Fruit fly (Drosophila melanogaster) whole organism, adult: ENCODE measurements around the gene gammaTub23C.

Experiments used
- CG11617 ChIP-seq: fragments of 200-800 bp; sonication (Bioruptor generic); optimal IDR thresholded peaks from 2 replicates; lab custom pipeline; 2017; ENCODE audit warnings: mild to moderate bottlenecking, missing biosample characterization, missing genetic modification reagents, missing genetic modification characterization
- CG12768 ChIP-seq: fragments of 200-800 bp; sonication (Bioruptor generic); optimal IDR thresholded peaks from 2 replicates; lab custom pipeline; 2017; ENCODE audit warnings: missing biosample characterization, missing genetic modification characterization, mild to moderate bottlenecking, moderate library complexity, missing genetic modification reagents
- CG14711 ChIP-seq: fragments of 200-800 bp; sonication (Bioruptor generic); optimal IDR thresholded peaks from 2 replicates; lab custom pipeline; 2018; ENCODE audit warnings: missing biosample characterization, mild to moderate bottlenecking, missing genetic modification characterization, moderate library complexity
- CG1620 ChIP-seq: fragments of 200-800 bp; sonication (Bioruptor generic); optimal IDR thresholded peaks from 2 replicates; lab custom pipeline; 2016; ENCODE audit warnings: missing biosample characterization, missing genetic modification characterization
- CG33017 ChIP-seq: fragments of 200-800 bp; sonication (Bioruptor generic); optimal IDR thresholded peaks from 2 replicates; lab custom pipeline; 2018; ENCODE audit warnings: missing biosample characterization, mild to moderate bottlenecking, missing genetic modification characterization, moderate library complexity
- CG5204 ChIP-seq: fragments of 200-800 bp; sonication (Bioruptor generic); optimal IDR thresholded peaks from 2 replicates; lab custom pipeline; 2016; ENCODE audit warnings: missing biosample characterization, missing genetic modification characterization
- CG7045 ChIP-seq: fragments of 200-800 bp; sonication (Bioruptor generic); optimal IDR thresholded peaks from 2 replicates; lab custom pipeline; 2017; ENCODE audit warnings: missing biosample characterization, mild to moderate bottlenecking, missing genetic modification characterization
- CG7101 ChIP-seq: fragments of 200-800 bp; sonication (Bioruptor generic); optimal IDR thresholded peaks from 2 replicates; lab custom pipeline; 2018; ENCODE audit warnings: missing biosample characterization, mild to moderate bottlenecking, missing genetic modification characterization, moderate library complexity
- Clk ChIP-seq: fragments of 200-800 bp; sonication (Bioruptor generic); optimal IDR thresholded peaks from 2 replicates; lab custom pipeline; 2017; ENCODE audit warnings: missing biosample characterization, missing genetic modification characterization
- Crg-1 ChIP-seq: fragments of 200-800 bp; sonication (Bioruptor generic); optimal IDR thresholded peaks from 2 replicates; lab custom pipeline; 2016; ENCODE audit warnings: missing biosample characterization, missing genetic modification characterization
- Hr96 ChIP-seq: fragments of 200-800 bp; sonication (Bioruptor generic); optimal IDR thresholded peaks from 2 replicates; lab custom pipeline; 2016; ENCODE audit warnings: missing biosample characterization, missing genetic modification characterization
- Mnt ChIP-seq: fragments of 200-800 bp; sonication (Bioruptor generic); optimal IDR thresholded peaks from 2 replicates; lab custom pipeline; 2016; ENCODE audit warnings: missing biosample characterization, mild to moderate bottlenecking, missing genetic modification characterization
- bab1 ChIP-seq: fragments of 200-800 bp; sonication (Bioruptor generic); optimal IDR thresholded peaks from 3 replicates; lab custom pipeline; 2019; ENCODE audit warnings: missing biosample characterization, mild to moderate bottlenecking, missing genetic modification characterization, moderate library complexity
- cic ChIP-seq: fragments of 200-800 bp; sonication (Bioruptor generic); optimal IDR thresholded peaks from 2 replicates; lab custom pipeline; 2017; ENCODE audit warnings: missing biosample characterization, mild to moderate bottlenecking, missing genetic modification characterization, moderate library complexity
- cnc ChIP-seq, 2 experiments: fragments of >200 bp; optimal IDR thresholded peaks; 2 replicates each; lab custom pipeline; 2017
- kay ChIP-seq: fragments of 200-800 bp; sonication (Bioruptor generic); peaks from one replicate; lab custom pipeline; 2016; ENCODE audit warnings: missing biosample characterization, missing genetic modification characterization, borderline replicate concordance
- ovo ChIP-seq: fragments of 200-800 bp; sonication (Bioruptor generic); optimal IDR thresholded peaks from 2 replicates; lab custom pipeline; 2016; ENCODE audit warnings: missing biosample characterization, missing genetic modification characterization
- pad ChIP-seq: fragments of 200-800 bp; sonication (Bioruptor generic); optimal IDR thresholded peaks from 3 replicates; lab custom pipeline; 2017; ENCODE audit warnings: missing biosample characterization, missing genetic modification characterization, mild to moderate bottlenecking, moderate library complexity, missing genetic modification reagents
- tj ChIP-seq: fragments of 200-800 bp; sonication (Bioruptor generic); optimal IDR thresholded peaks from 3 replicates; lab custom pipeline; 2017; ENCODE audit warnings: missing biosample characterization, mild to moderate bottlenecking, missing genetic modification characterization, moderate library complexity
- toe ChIP-seq: fragments of 200-800 bp; sonication (Bioruptor generic); optimal IDR thresholded peaks from 2 replicates; lab custom pipeline; 2016; ENCODE audit warnings: missing biosample characterization, missing genetic modification characterization

gammaTub23C gene

DNA sequence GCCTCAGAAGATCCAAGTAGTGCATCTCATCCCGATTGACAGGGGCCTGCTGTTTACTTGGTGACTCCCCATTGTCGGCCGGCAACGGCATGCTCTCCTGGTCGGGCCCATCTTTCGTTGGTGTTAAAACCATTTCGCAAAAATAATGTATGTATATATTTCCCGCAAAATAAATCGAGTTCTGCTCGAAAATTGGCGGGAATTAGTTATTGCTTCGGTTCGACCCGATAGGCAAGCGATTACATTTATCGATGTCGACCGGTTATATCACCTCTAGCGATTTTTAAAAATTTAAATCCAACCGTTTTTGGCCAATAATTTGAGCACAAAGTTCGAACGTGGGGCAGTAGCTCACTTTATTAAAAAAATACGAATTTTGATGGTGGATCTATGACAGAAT lies 3.3 kb upstream of the gammaTub23C start, which contains the start of gene Ts:
Gene Ts (minus strand): TSS at position 201 of the 400 bp plus-strand sequence.
- TF ChIP-seq toe (GFP tag; lab: Kevin White, UChicago): no peak
- TF ChIP-seq bab1 (GFP tag; lab: Kevin White, UChicago): peak; percentile 34

DNA sequence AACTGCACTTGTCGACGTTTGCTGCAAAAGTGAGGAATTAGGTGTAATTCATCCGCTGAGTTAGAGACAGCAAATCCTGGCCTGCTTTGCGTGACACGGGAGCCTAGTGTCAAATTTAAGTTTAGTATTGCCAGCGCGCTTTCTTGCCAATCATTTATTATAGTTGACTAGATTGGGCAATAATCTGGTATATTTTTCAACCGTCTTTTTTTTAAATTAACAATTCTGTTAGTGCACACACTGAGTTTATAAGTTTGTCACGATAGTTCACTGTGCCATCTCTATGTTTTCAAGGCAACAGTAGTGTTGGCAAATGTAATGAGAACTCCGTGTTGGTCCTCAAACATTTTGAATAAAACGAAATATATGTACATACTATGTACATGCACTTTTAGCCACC lies 4.1 kb downstream of the gammaTub23C start, which contains the start of the genes CG9641 and CG3165:
Gene CG9641 (minus strand): TSS at position 34 of the 400 bp plus-strand sequence.
Gene CG3165 (plus strand): TSS at position 294 of the 400 bp plus-strand sequence.
- TF ChIP-seq Crg-1 (GFP tag; lab: Kevin White, UChicago): peak; percentile 71
- peak; percentile 73 for TF ChIP-seq CG12768 (GFP tag; lab: Kevin White, UChicago)
- peak; percentile 81 for TF ChIP-seq CG11617
- no peak for TF ChIP-seq CG5204 (GFP tag; lab: Kevin White, UChicago)
- no peak for TF ChIP-seq toe (GFP tag; lab: Kevin White, UChicago)
- no peak for TF ChIP-seq kay (GFP tag; lab: Kevin White, UChicago)
- TF ChIP-seq tj (GFP tag; lab: Kevin White, UChicago): peak; percentile 49
- peak; percentile 75 for TF ChIP-seq CG7045 (GFP tag; lab: Kevin White, UChicago)
- peak; percentile 45 for TF ChIP-seq cic (GFP tag; lab: Kevin White, UChicago)
- TF ChIP-seq CG7101 (tag; lab: Kevin White, UChicago): peak; percentile 78
- TF ChIP-seq CG14711 (tag; lab: Kevin White, UChicago): peak; percentile 79
- peak; percentile 70 for TF ChIP-seq pad
- TF ChIP-seq Hr96 (GFP tag; lab: Kevin White, UChicago): no peak
- peak; percentile 54 for TF ChIP-seq CG33017 (tag; lab: Kevin White, UChicago)
- peak; percentile 78 for TF ChIP-seq Mnt (GFP tag; lab: Kevin White, UChicago)
- peak; percentile 87 for TF ChIP-seq CG1620 (GFP tag; lab: Kevin White, UChicago)
- TF ChIP-seq ovo: peak; percentile 67
- no peak for TF ChIP-seq cnc (optimal IDR thresholded peaks at IDR 0.05; lab: Kevin White, UChicago)
- peak; percentile 63 for TF ChIP-seq Clk (GFP tag; lab: Kevin White, UChicago)
- peak; percentile 76 for TF ChIP-seq bab1 (GFP tag; lab: Kevin White, UChicago)

DNA sequence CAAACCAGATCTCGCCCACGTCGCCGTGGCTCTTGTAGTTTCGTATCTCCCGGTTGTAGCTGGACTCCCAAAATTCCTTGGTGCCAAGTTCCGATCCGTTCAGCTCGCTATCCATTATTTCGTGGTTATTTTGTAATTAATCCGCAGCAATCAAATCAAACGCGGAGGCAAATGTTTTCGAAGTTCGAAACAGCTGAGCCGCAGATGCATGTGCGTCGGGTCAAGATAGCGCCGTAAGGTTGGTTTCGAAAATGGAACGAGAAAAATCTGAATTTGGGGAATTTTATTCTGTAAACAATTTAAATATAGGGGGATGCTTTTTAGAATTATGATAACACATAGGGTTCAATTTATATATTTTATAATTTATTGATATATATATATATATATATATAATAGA lies 6.4 kb downstream of the gammaTub23C start, which contains the start of gene CG9643:
Gene CG9643 (minus strand): TSS at position 198 of the 400 bp plus-strand sequence.
- TF ChIP-seq tj (GFP tag; lab: Kevin White, UChicago): no peak
- TF ChIP-seq Mnt (GFP tag; lab: Kevin White, UChicago): peak; percentile 92
- peak; percentile 8 for TF ChIP-seq CG14711 (tag; lab: Kevin White, UChicago)
- no peak for TF ChIP-seq CG33017 (tag; lab: Kevin White, UChicago)
- TF ChIP-seq bab1 (GFP tag; lab: Kevin White, UChicago): peak; percentile 7

DNA sequence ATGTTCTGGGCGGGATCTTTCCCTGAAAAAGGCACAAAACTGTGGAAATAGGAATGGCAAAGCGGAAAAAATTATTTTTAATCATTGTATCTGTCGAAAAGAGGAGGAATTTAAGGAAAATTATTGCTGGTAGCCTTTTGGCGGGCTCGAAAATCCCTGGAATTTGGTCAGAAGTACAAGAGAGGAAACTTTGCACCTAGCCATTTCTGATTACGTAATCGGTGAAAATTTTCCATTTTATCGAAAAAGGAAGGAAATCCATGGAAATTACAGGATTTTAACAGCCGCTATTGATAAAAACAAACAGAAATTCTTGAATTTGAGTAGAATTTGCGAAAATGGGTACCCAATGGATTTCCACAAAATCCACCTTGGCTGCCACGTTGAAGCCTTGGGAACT lies 14.1 kb downstream of the gammaTub23C start:
- TF ChIP-seq CG5204 (GFP tag; lab: Kevin White, UChicago) (no peak), CG11617 (no peak), CG12768 (GFP tag; lab: Kevin White, UChicago) (no peak), bab1 (GFP tag; lab: Kevin White, UChicago) (no peak), ovo (no peak), kay (GFP tag; lab: Kevin White, UChicago) (no peak), CG33017 (tag; lab: Kevin White, UChicago) (no peak), tj (GFP tag; lab: Kevin White, UChicago) (no peak), Hr96 (GFP tag; lab: Kevin White, UChicago) (no peak), CG7045 (GFP tag; lab: Kevin White, UChicago) (no peak)

DNA sequence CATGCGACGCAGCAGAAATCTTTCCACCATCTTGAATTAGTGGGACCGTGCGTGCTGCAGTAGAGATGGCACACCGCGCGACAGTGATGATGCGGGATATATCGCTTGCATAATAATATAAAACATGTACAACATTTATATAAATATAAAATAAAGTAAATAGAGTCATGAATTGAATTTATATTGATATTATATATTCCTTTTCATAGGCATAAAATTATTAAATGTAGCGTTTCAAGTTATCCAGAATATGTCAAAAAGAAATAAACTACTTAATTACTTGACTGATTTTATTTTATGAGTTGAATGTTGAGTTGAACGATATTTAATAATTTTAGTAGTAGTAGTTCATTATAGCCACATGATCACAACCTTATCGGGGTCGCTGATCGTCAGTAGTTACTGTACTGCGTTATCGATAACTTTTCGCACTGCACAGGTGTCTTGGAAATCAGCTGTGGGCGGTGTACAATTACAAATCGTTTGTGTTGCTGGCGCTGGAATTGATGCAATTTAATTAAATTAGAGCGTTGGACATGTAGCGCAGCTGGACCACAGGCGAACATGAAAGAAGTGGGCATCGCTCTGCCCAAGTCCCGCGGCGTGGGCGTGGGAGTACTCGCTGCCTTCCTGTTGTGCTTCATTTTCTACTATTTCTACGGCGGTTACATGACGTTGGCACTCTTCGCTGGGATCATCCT lies 15.1 kb downstream of the gammaTub23C start, which contains the start of the genes Chd1 and Bem46:
Gene Chd1 (minus strand): TSS at position 43 of the 701 bp plus-strand sequence.
Gene Bem46 (plus strand): TSS at position 436 of the 701 bp plus-strand sequence.
- TF ChIP-seq pad: peak; percentile 73
- TF ChIP-seq bab1 (GFP tag; lab: Kevin White, UChicago): peak; percentile 65
- TF ChIP-seq CG1620 (GFP tag; lab: Kevin White, UChicago): peak; percentile 81
- TF ChIP-seq cic (GFP tag; lab: Kevin White, UChicago): peak; percentile 56
- TF ChIP-seq CG33017 (tag; lab: Kevin White, UChicago): peak; percentile 82
- TF ChIP-seq kay (GFP tag; lab: Kevin White, UChicago): no peak
- TF ChIP-seq CG14711 (tag; lab: Kevin White, UChicago): peak; percentile 80
- TF ChIP-seq Mnt (GFP tag; lab: Kevin White, UChicago): peak; percentile 82
- peak; percentile 79 for TF ChIP-seq Crg-1 (GFP tag; lab: Kevin White, UChicago)
- TF ChIP-seq cnc (optimal IDR thresholded peaks at IDR 0.05; lab: Kevin White, UChicago): no peak
- peak; percentile 85 for TF ChIP-seq CG7045 (GFP tag; lab: Kevin White, UChicago)
- peak; percentile 87 for TF ChIP-seq CG12768 (GFP tag; lab: Kevin White, UChicago)
- TF ChIP-seq CG5204 (GFP tag; lab: Kevin White, UChicago): no peak
- no peak for TF ChIP-seq toe (GFP tag; lab: Kevin White, UChicago)
- TF ChIP-seq CG11617: peak; percentile 92
- no peak for TF ChIP-seq Hr96 (GFP tag; lab: Kevin White, UChicago)
- TF ChIP-seq Clk (GFP tag; lab: Kevin White, UChicago): peak; percentile 77
- TF ChIP-seq CG7101 (tag; lab: Kevin White, UChicago): peak; percentile 90
- TF ChIP-seq tj (GFP tag; lab: Kevin White, UChicago): peak; percentile 80
- peak; percentile 77 for TF ChIP-seq ovo
